Fruit fly (Drosophila melanogaster) whole organism, embryonic: ENCODE measurements around the gene CkIIbeta.
A peak's percentile ranks its signal among the peaks of the same experiment; 100 is the strongest.

Source experiments
- Bdp1 ChIP-seq: fragments of 200-800 bp; sonication (Bioruptor generic); optimal IDR thresholded peaks from 3 replicates; lab custom pipeline; 2016; ENCODE audit warnings: missing biosample characterization, missing genetic modification characterization
- CG10462 ChIP-seq: fragments of 200-800 bp; sonication (Bioruptor generic); optimal IDR thresholded peaks from 2 replicates; lab custom pipeline; 2016; ENCODE audit warnings: missing biosample characterization, missing genetic modification characterization
- CG11504 ChIP-seq: fragments of 200-800 bp; sonication (Bioruptor generic); optimal IDR thresholded peaks from 3 replicates; lab custom pipeline; 2019; ENCODE audit warnings: missing biosample characterization, mild to moderate bottlenecking, missing genetic modification characterization, moderate library complexity
- CG12744 ChIP-seq: fragments of 200-800 bp; sonication (Bioruptor generic); optimal IDR thresholded peaks from 2 replicates; lab custom pipeline; 2016; ENCODE audit warnings: missing biosample characterization, missing genetic modification characterization
- CG16813 ChIP-seq: fragments of 200-800 bp; sonication (Bioruptor generic); IDR thresholded peaks from 3 replicates; pipeline ENCODE4 v1.3.6; 2022; ENCODE audit warnings: missing biosample characterization, missing genetic modification characterization; ENCODE audit not compliant: partially characterized antibody
- CG30403 ChIP-seq: fragments of 200-800 bp; sonication (Bioruptor generic); optimal IDR thresholded peaks from 3 replicates; lab custom pipeline; 2016; ENCODE audit warnings: missing biosample characterization, missing genetic modification characterization
- CG34422 ChIP-seq: fragments of 200-800 bp; sonication (Bioruptor generic); IDR thresholded peaks from 3 replicates; pipeline ENCODE4 v1.3.6; 2022; ENCODE audit warnings: missing biosample characterization, missing genetic modification characterization
- CG4424 ChIP-seq: fragments of 200-800 bp; sonication (Bioruptor generic); optimal IDR thresholded peaks from 3 replicates; lab custom pipeline; 2016; ENCODE audit warnings: missing biosample characterization, missing genetic modification characterization
- CG4730 ChIP-seq: fragments of 200-800 bp; sonication (Bioruptor generic); IDR thresholded peaks from 2 replicates; pipeline ENCODE4 v1.3.6; 2022; ENCODE audit warnings: missing biosample characterization, missing genetic modification characterization
- CG5245 ChIP-seq: fragments of 200-800 bp; sonication (Bioruptor generic); optimal IDR thresholded peaks from 3 replicates; lab custom pipeline; 2016; ENCODE audit warnings: missing biosample characterization, missing genetic modification characterization
- CG5953 ChIP-seq: fragments of 200-800 bp; sonication (Bioruptor generic); IDR thresholded peaks from 2 replicates; pipeline ENCODE4 v1.3.6; 2022; ENCODE audit warnings: missing biosample characterization, missing genetic modification characterization
- CG6254 ChIP-seq: fragments of 200-800 bp; sonication (Bioruptor generic); optimal IDR thresholded peaks from 3 replicates; lab custom pipeline; 2017; ENCODE audit warnings: mild to moderate bottlenecking, missing biosample characterization, missing genetic modification reagents, missing genetic modification characterization
- CG7556 ChIP-seq: fragments of 200-800 bp; sonication (Bioruptor generic); optimal IDR thresholded peaks from 2 replicates; lab custom pipeline; 2017; ENCODE audit warnings: missing biosample characterization, mild to moderate bottlenecking, missing genetic modification characterization
- CG7839 ChIP-seq: fragments of 200-800 bp; sonication (Bioruptor generic); optimal IDR thresholded peaks from 3 replicates; lab custom pipeline; 2018; ENCODE audit warnings: missing biosample characterization, mild to moderate bottlenecking, missing genetic modification characterization, moderate library complexity
- CG7987 ChIP-seq: fragments of 200-800 bp; sonication (Bioruptor generic); optimal IDR thresholded peaks from 2 replicates; lab custom pipeline; 2018; ENCODE audit warnings: missing biosample characterization, mild to moderate bottlenecking, missing genetic modification characterization, moderate library complexity
- CG9932 ChIP-seq: fragments of 200-800 bp; sonication (Bioruptor generic); IDR thresholded peaks from 2 replicates; pipeline ENCODE4 v1.3.6; 2022; ENCODE audit warnings: missing biosample characterization, missing genetic modification characterization
- D19A ChIP-seq: fragments of 200-800 bp; optimal IDR thresholded peaks from 3 replicates; lab custom pipeline; 2019; ENCODE audit warnings: missing biosample characterization, mild to moderate bottlenecking, missing genetic modification characterization, moderate library complexity
- Dad ChIP-seq: fragments of 200-800 bp; sonication (Bioruptor generic); optimal IDR thresholded peaks from 3 replicates; lab custom pipeline; 2016; ENCODE audit warnings: missing biosample characterization, missing genetic modification characterization
- Dek ChIP-seq: fragments of 200-800 bp; sonication (Bioruptor generic); optimal IDR thresholded peaks from 3 replicates; lab custom pipeline; 2019; ENCODE audit warnings: missing biosample characterization, mild to moderate bottlenecking, missing genetic modification characterization, moderate library complexity
- Doc2 ChIP-seq: fragments of 200-800 bp; sonication (Bioruptor generic); IDR thresholded peaks from 2 replicates; pipeline ENCODE4 v1.3.6; 2022; ENCODE audit warnings: missing biosample characterization, missing genetic modification characterization
- Ets97D ChIP-seq: fragments of 200-800 bp; sonication (Bioruptor generic); optimal IDR thresholded peaks from 3 replicates; lab custom pipeline; 2016; ENCODE audit warnings: missing biosample characterization, missing genetic modification characterization
- HLH3B ChIP-seq: fragments of 200-800 bp; sonication (Bioruptor generic); IDR thresholded peaks from 2 replicates; pipeline ENCODE4 v1.3.6; 2022; ENCODE audit warnings: missing biosample characterization, missing genetic modification characterization
- Max ChIP-seq: fragments of 200-800 bp; sonication (Bioruptor generic); optimal IDR thresholded peaks from 2 replicates; lab custom pipeline; 2016; ENCODE audit warnings: missing biosample characterization, mild to moderate bottlenecking, missing genetic modification characterization
- Ptx1 ChIP-seq: fragments of 200-800 bp; sonication (Bioruptor generic); IDR thresholded peaks from 2 replicates; pipeline ENCODE4 v1.3.6; 2022; ENCODE audit warnings: missing biosample characterization, missing genetic modification characterization
- Scr ChIP-seq: fragments of 200-800 bp; sonication (Bioruptor generic); IDR thresholded peaks from 2 replicates; pipeline ENCODE4 v1.3.6; 2022; ENCODE audit warnings: missing biosample characterization, missing genetic modification characterization; ENCODE audit not compliant: partially characterized antibody
- Ssrp ChIP-seq: fragments of 200-800 bp; sonication (Bioruptor generic); optimal IDR thresholded peaks from 2 replicates; lab custom pipeline; 2018; ENCODE audit warnings: missing biosample characterization, mild to moderate bottlenecking, missing genetic modification characterization, moderate library complexity
- Xbp1 ChIP-seq: fragments of 200-800 bp; sonication (Bioruptor generic); optimal IDR thresholded peaks from 3 replicates; lab custom pipeline; 2016; ENCODE audit warnings: missing biosample characterization, mild to moderate bottlenecking, missing genetic modification characterization
- ab ChIP-seq: fragments of 200-800 bp; sonication (Bioruptor generic); optimal IDR thresholded peaks from 2 replicates; lab custom pipeline; 2016; ENCODE audit warnings: missing biosample characterization, missing genetic modification characterization
- ara ChIP-seq: fragments of 200-800 bp; sonication (Bioruptor generic); IDR thresholded peaks from 2 replicates; pipeline ENCODE4 v1.3.6; 2022; ENCODE audit warnings: missing biosample characterization, missing genetic modification characterization
- crc ChIP-seq: fragments of 200-800 bp; sonication (Bioruptor generic); optimal IDR thresholded peaks from 2 replicates; lab custom pipeline; 2016; ENCODE audit warnings: missing biosample characterization, missing genetic modification characterization
- croc ChIP-seq: fragments of 200-800 bp; sonication (Bioruptor generic); conservative IDR thresholded peaks from 3 replicates; pipeline ENCODE4 v1.3.6; 2022; ENCODE audit warnings: missing biosample characterization, missing genetic modification characterization
- da ChIP-seq: fragments of 200-800 bp; sonication (Bioruptor generic); optimal IDR thresholded peaks from 2 replicates; lab custom pipeline; 2016; ENCODE audit warnings: missing biosample characterization, missing genetic modification characterization
- ems ChIP-seq: fragments of 200-800 bp; sonication (Bioruptor generic); optimal IDR thresholded peaks from 3 replicates; lab custom pipeline; 2016; ENCODE audit warnings: missing biosample characterization, missing genetic modification characterization
- gsb-n ChIP-seq: fragments of 200-800 bp; sonication (Bioruptor generic); optimal IDR thresholded peaks from 3 replicates; lab custom pipeline; 2018; ENCODE audit warnings: missing biosample characterization, mild to moderate bottlenecking, missing genetic modification characterization
- jing ChIP-seq: fragments of 200-800 bp; sonication (Bioruptor generic); optimal IDR thresholded peaks from 2 replicates; lab custom pipeline; 2018; ENCODE audit warnings: missing biosample characterization, mild to moderate bottlenecking, missing genetic modification characterization
- mam ChIP-seq: fragments of 200-800 bp; sonication (Bioruptor generic); optimal IDR thresholded peaks from 3 replicates; lab custom pipeline; 2016; ENCODE audit warnings: missing biosample characterization, missing genetic modification characterization
- nau ChIP-seq: fragments of 200-800 bp; sonication (Bioruptor generic); optimal IDR thresholded peaks from 3 replicates; lab custom pipeline; 2017; ENCODE audit warnings: missing biosample characterization, mild to moderate bottlenecking, missing genetic modification characterization, missing genetic modification reagents
- prd ChIP-seq, 3 experiments: fragments of >200 bp in 2 of 3; fragments of 200-800 bp in 1 of 3; sonication (Bioruptor generic) in 1 of 3; optimal IDR thresholded peaks in 2 of 3; IDR thresholded peaks in 1 of 3; 2 replicates in 2 of 3; 3 replicates in 1 of 3; pipeline versions ENCODE4 v1.3.6 to Lab custom; 2017 to 2022; ENCODE audit warnings: missing biosample characterization in 1 of 3, missing genetic modification characterization in 1 of 3
- psq ChIP-seq: fragments of 200-800 bp; sonication (Bioruptor generic); optimal IDR thresholded peaks from 2 replicates; lab custom pipeline; 2017; ENCODE audit warnings: missing biosample characterization, missing genetic modification characterization
- ranshi ChIP-seq: fragments of 200-800 bp; sonication (Bioruptor generic); IDR thresholded peaks from 2 replicates; pipeline ENCODE4 v1.3.6; 2022; ENCODE audit warnings: missing biosample characterization, missing genetic modification characterization
- rib ChIP-seq: fragments of 200-800 bp; sonication (Bioruptor generic); IDR thresholded peaks from 2 replicates; pipeline ENCODE4 v1.3.6; 2022; ENCODE audit warnings: missing biosample characterization, missing genetic modification characterization
- row ChIP-seq: fragments of 200-800 bp; sonication (Bioruptor generic); IDR thresholded peaks from 3 replicates; pipeline ENCODE4 v1.3.6; 2022; ENCODE audit warnings: missing biosample characterization, missing genetic modification characterization
- sim ChIP-seq: fragments of 200-800 bp; sonication (Bioruptor generic); IDR thresholded peaks from 2 replicates; pipeline ENCODE4 v1.3.6; 2022; ENCODE audit warnings: missing biosample characterization, missing genetic modification characterization
- sima ChIP-seq: fragments of 200-800 bp; sonication (Bioruptor generic); optimal IDR thresholded peaks from 2 replicates; lab custom pipeline; 2016; ENCODE audit warnings: missing biosample characterization, missing genetic modification characterization
- tgo ChIP-seq: fragments of 200-800 bp; sonication (Bioruptor generic); IDR thresholded peaks from 3 replicates; pipeline ENCODE4 v1.3.6; 2022; ENCODE audit warnings: missing biosample characterization, missing genetic modification characterization
- twi ChIP-seq: fragments of 200-800 bp; optimal IDR thresholded peaks from 2 replicates; lab custom pipeline; 2019; ENCODE audit warnings: missing biosample characterization, mild to moderate bottlenecking, missing genetic modification characterization, moderate library complexity
- tx ChIP-seq: fragments of 200-800 bp; sonication (Bioruptor generic); optimal IDR thresholded peaks from 2 replicates; lab custom pipeline; 2016; ENCODE audit warnings: missing biosample characterization, missing genetic modification characterization
- unc-4 ChIP-seq: fragments of 200-800 bp; sonication (Bioruptor generic); IDR thresholded peaks from 2 replicates; pipeline ENCODE4 v1.3.6; 2022; ENCODE audit warnings: missing biosample characterization, missing genetic modification characterization; ENCODE audit not compliant: partially characterized antibody
- vvl ChIP-seq: fragments of 200-800 bp; sonication (Bioruptor generic); IDR thresholded peaks from 2 replicates; pipeline ENCODE4 v1.3.6; 2022; ENCODE audit warnings: missing biosample characterization, missing genetic modification characterization

Gene CkIIbeta

dm6 chrX:11818047-11818766 lies 25.9 kb downstream of the CkIIbeta start (continued):
- TF ChIP-seq twi (tag; lab: Kevin White, UChicago) (peak; percentile 73), Xbp1 (GFP tag; lab: Kevin White, UChicago) (peak; percentile 94), D19A (tag; lab: Kevin White, UChicago) (peak; percentile 90), CG34422 (peak; percentile 94), gsb-n (tag; lab: Kevin White, UChicago) (peak; percentile 95), CG16813 (GFP tag; lab: Robert Waterston, UW) (peak; percentile 39; the same call in 2 of the 3 replicates), CG5953 (peak; percentile 91), CG7556 (GFP tag; lab: Kevin White, UChicago) (peak; percentile 94), Scr (GFP tag; lab: Robert Waterston, UW) (no peak; the same call in 1 of the 2 replicates), crc (peak; percentile 93), croc (GFP tag; lab: Robert Waterston, UW) (peak; percentile 87), CG30403 (peak; percentile 94), CG7987 (peak; percentile 81), Doc2 (peak; percentile 72), prd (optimal IDR thresholded peaks at IDR 0.05; lab: Kevin White, UChicago) (no peak), prd (GFP tag; IDR thresholded peaks at IDR 0.05; lab: Robert Waterston, UW) (peak; percentile 96), CG9932 (peak; percentile 84), Ptx1 (peak; percentile 95), row (GFP tag; lab: Robert Waterston, UW) (peak; percentile 97), psq (GFP tag; lab: Kevin White, UChicago) (peak; percentile 79), CG4730 (peak; percentile 89), Ets97D (peak; percentile 76), CG12744 (GFP tag; lab: Kevin White, UChicago) (peak; percentile 91), CG6254 (GFP tag; lab: Kevin White, UChicago) (peak; percentile 92), jing (GFP tag; lab: Kevin White, UChicago) (peak; percentile 88), unc-4 (peak; percentile 24; the same call in 1 of the 2 replicates), sima (peak; percentile 82), Dad (GFP tag; lab: Kevin White, UChicago) (peak; percentile 85), vvl (GFP tag; lab: Robert Waterston, UW) (peak; percentile 98), CG10462 (GFP tag; lab: Kevin White, UChicago) (peak; percentile 86), Bdp1 (peak; percentile 86), rib (peak; percentile 79), CG4424 (GFP tag; lab: Kevin White, UChicago) (peak; percentile 94), da (GFP tag; lab: Kevin White, UChicago) (peak; percentile 79), mam (GFP tag; lab: Kevin White, UChicago) (peak; percentile 95), CG7839 (peak; percentile 95), nau (GFP tag; lab: Kevin White, UChicago) (peak; percentile 93), ems (GFP tag; lab: Kevin White, UChicago) (peak; percentile 96), ara (GFP tag; lab: Robert Waterston, UW) (peak; percentile 93), CG11504 (tag; lab: Kevin White, UChicago) (peak; percentile 94), Ssrp (tag; lab: Kevin White, UChicago) (peak; percentile 91), ranshi (GFP tag; lab: Robert Waterston, UW) (peak; percentile 93), HLH3B (GFP tag; lab: Robert Waterston, UW) (peak; percentile 96), sim (GFP tag; lab: Robert Waterston, UW) (peak; percentile 88), Max (GFP tag; lab: Kevin White, UChicago) (peak; percentile 88), tgo (GFP tag; lab: Robert Waterston, UW) (peak; percentile 96), ab (GFP tag; lab: Kevin White, UChicago) (peak; percentile 75), CG5245 (peak; percentile 91), tx (GFP tag; lab: Kevin White, UChicago) (peak; percentile 95), Dek (tag; lab: Kevin White, UChicago) (peak; percentile 87)
